Fruit fly (Drosophila melanogaster): ENCODE results near the gene CG32755.

CG32755 gene

DNA sequence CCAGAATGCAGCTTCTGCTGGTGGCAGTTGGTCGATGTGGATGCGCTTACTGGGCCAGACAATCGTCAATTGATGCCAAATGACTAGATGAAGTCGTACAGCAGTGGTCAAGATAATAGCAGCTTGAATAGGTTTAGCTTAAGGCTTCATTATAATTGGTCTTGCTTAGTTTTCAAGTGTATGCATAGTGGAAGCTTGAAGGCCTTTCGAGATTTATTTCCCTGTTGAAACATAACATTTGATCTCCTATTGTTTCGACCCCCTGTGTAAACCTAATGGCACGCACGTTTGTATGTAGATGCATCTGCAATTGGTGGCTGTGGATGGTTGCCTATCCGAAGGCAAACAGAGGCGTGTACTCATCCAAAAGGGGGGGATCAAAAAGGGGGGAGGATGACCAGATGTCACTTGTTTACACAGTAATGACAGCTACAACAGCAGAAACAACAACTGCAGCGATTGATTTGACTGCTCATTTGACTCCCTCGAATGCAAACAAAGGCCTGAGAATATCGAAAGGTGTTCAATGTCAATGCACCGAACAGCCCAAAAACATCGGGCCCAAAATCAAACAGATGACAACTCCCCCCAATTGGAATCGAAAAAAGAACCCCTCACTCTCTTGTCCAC lies 18.2 kb downstream of the CG32755 start (continued):
- TF ChIP-seq CG14860 (GFP tag; IDR thresholded peaks at IDR 0.05; ENCODE audit: partially characterized antibody) (no peak), Sry-β (GFP tag; optimal IDR thresholded peaks at IDR 0.05) (no peak), CG10147 (GFP tag; optimal IDR thresholded peaks at IDR 0.05) (no peak), Meics (GFP tag; optimal IDR thresholded peaks at IDR 0.05) (no peak), CG32772 (GFP tag; IDR thresholded peaks at IDR 0.05) (no peak), ken (GFP tag; IDR thresholded peaks at IDR 0.05) (peak; percentile 46; the same call in 1 of the 3 replicates), Mrtf (GFP tag; IDR thresholded peaks at IDR 0.05) (no peak), NFAT (GFP tag; IDR thresholded peaks at IDR 0.05) (no peak), ERR (GFP tag; optimal IDR thresholded peaks at IDR 0.05) (no peak), ci (GFP tag; IDR thresholded peaks at IDR 0.05) (peak; percentile 67; the same call in 2 of the 3 replicates), CG1792 (GFP tag; optimal IDR thresholded peaks at IDR 0.05) (no peak), Drgx (GFP tag; IDR thresholded peaks at IDR 0.05) (peak; percentile 87), Side (GFP tag; optimal IDR thresholded peaks at IDR 0.05) (no peak), CG10565 (GFP tag; optimal IDR thresholded peaks at IDR 0.05) (no peak), chn (GFP tag; optimal IDR thresholded peaks at IDR 0.05) (peak; percentile 11), Deaf1 (tag; optimal IDR thresholded peaks at IDR 0.05) (no peak), CG9932 (GFP tag; IDR thresholded peaks at IDR 0.05) (no peak), Gug (GFP tag; IDR thresholded peaks at IDR 0.05) (no peak), wor (GFP tag; IDR thresholded peaks at IDR 0.05) (0 out of 2 replicates have a peak, but pooled peaks have one; percentile 22), Xrp1 (GFP tag; IDR thresholded peaks at IDR 0.05) (peak; percentile 69), CG16863 (GFP tag; optimal IDR thresholded peaks at IDR 0.05) (no peak), az2 (GFP tag; optimal IDR thresholded peaks at IDR 0.05) (peak; percentile 43), gsb (GFP tag; IDR thresholded peaks at IDR 0.05) (no peak), CG17359 (tag; optimal IDR thresholded peaks at IDR 0.05) (no peak), CG12391 (tag; optimal IDR thresholded peaks at IDR 0.05) (peak; percentile 41), toy (GFP tag; IDR thresholded peaks at IDR 0.05) (no peak), wdn (GFP tag; IDR thresholded peaks at IDR 0.05) (no peak), fd96Cb (tag; optimal IDR thresholded peaks at IDR 0.05) (peak; percentile 49), CG10209 (GFP tag; optimal IDR thresholded peaks at IDR 0.05) (no peak), pum (GFP tag; optimal IDR thresholded peaks at IDR 0.05) (peak; percentile 30), kay (GFP tag; optimal IDR thresholded peaks at IDR 0.05) (no peak), CG31388 (GFP tag; optimal IDR thresholded peaks at IDR 0.05) (no peak), CG6254 (GFP tag; optimal IDR thresholded peaks at IDR 0.05) (no peak), da (GFP tag; optimal IDR thresholded peaks at IDR 0.05) (no peak), CG16813 (GFP tag; IDR thresholded peaks at IDR 0.05; ENCODE audit: partially characterized antibody) (no peak), scrt (GFP tag; optimal IDR thresholded peaks at IDR 0.05) (no peak), bowl (GFP tag; IDR thresholded peaks at IDR 0.05) (no peak), ac (GFP tag; optimal IDR thresholded peaks at IDR 0.05) (no peak), Myb (GFP tag; optimal IDR thresholded peaks at IDR 0.05) (no peak), hb (GFP tag; IDR thresholded peaks at IDR 0.05; ENCODE audit: partially characterized antibody) (no peak), pfk (GFP tag; optimal IDR thresholded peaks at IDR 0.05) (no peak), danr (GFP tag; IDR thresholded peaks at IDR 0.05) (no peak), Poxn (GFP tag; IDR thresholded peaks at IDR 0.05) (no peak), tap (tag; optimal IDR thresholded peaks at IDR 0.05) (no peak), CG17328 (GFP tag; IDR thresholded peaks at IDR 0.05) (peak; percentile 30; the same call in 1 of the 2 replicates), grn (GFP tag; optimal IDR thresholded peaks at IDR 0.05) (no peak), CG5245 (GFP tag; optimal IDR thresholded peaks at IDR 0.05) (peak; percentile 40), trh (GFP tag; optimal IDR thresholded peaks at IDR 0.05) (no peak), emc (GFP tag; optimal IDR thresholded peaks at IDR 0.05) (no peak), Dbx (GFP tag; IDR thresholded peaks at IDR 0.05) (no peak), CG10274 (GFP tag; optimal IDR thresholded peaks at IDR 0.05) (no peak), CG7372 (GFP tag; IDR thresholded peaks at IDR 0.05) (no peak)

Data from whole organism, embryonic.